Worm (Caenorhabditis elegans): ENCODE measurements around the gene hcp-3.

hcp-3 gene

DNA sequence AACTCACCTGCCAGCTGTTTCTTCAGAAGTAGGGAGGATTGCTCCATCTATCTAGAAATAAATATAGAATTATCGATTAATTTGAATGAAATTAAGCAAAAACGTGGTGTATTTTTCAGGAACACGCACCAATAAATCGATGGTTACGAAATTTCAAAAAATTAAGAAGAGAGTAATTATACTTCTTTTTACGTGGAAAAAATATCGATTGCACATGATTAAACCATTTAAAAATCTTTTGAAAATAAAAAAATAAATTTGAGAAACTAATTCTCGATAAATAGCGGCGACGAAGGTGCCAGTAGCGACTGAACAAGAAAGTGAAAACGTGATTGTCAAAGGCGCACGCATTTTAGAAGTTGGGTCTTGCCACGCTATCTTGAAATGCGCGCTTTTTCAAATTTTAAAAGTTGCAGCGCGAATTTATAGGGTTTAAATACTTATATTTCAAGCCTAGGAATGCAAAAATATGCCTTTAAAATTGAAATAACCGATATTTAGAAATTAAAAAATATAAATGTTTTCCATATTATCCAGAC is 14.9 kb upstream of the hcp-3 start, which contains the start of gene ubc-7 (continued):
- TF ChIP-seq ztf-11 (tag; optimal IDR thresholded peaks at IDR 0.05) (no peak), F10B5.3 (tag; optimal IDR thresholded peaks at IDR 0.05) (no peak), daf-12 (tag; optimal IDR thresholded peaks at IDR 0.05) (no peak), T20F7.1 (GFP tag; optimal IDR thresholded peaks at IDR 0.05) (peak; percentile 65), set-16 (GFP tag; IDR thresholded peaks at IDR 0.05) (no peak), nhr-11 (tag; optimal IDR thresholded peaks at IDR 0.05) (peak; percentile 32), mep-1 (tag; optimal IDR thresholded peaks at IDR 0.05) (peak; percentile 85), hlh-30 (tag; optimal IDR thresholded peaks at IDR 0.05; ENCODE audit: insufficient read depth) (peak; percentile 98), ceh-20 (GFP tag; IDR thresholded peaks at IDR 0.05) (no peak)

DNA sequence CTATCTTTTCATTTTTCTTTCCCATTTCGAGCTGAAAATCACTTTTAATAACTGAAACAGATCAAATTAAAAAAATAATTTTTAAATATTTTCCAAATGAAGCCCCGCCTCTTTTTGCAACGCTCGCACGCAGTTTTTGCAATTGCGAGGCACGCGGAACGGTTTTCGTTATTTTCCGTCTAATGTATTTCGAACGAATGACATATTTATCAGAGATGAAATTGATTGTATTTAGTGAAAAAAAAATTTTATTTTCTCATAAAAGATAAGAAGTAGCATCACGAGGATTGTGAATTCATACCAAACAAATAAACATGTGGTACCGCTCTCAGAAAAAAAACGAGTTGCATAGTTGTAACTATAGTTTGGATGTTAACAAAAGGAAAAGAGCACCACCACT is 13.6 kb upstream of the hcp-3 start, which contains the start of gene rpac-19:
Gene rpac-19 (minus strand): TSS at position 31 of the 400 bp plus-strand sequence.
- TF ChIP-seq nhr-11 (tag; optimal IDR thresholded peaks at IDR 0.05) (no peak), nhr-10 (tag; optimal IDR thresholded peaks at IDR 0.05) (peak; percentile 13), ceh-20 (GFP tag; IDR thresholded peaks at IDR 0.05) (0 out of 2 replicates have a peak, but pooled peaks have one; percentile 29), fkh-10 (GFP tag; optimal IDR thresholded peaks at IDR 0.05) (no peak), ceh-62 (tag; optimal IDR thresholded peaks at IDR 0.05) (no peak), dpl-1 (GFP tag; optimal IDR thresholded peaks at IDR 0.05) (peak; percentile 71), F26F4.8 (GFP tag; conservative IDR thresholded peaks at IDR 0.05) (no peak), nhr-28 (tag; optimal IDR thresholded peaks at IDR 0.05) (peak; percentile 20), F49E8.2 (tag; optimal IDR thresholded peaks at IDR 0.05; ENCODE audit: borderline replicate concordance) (peak; percentile 70), ces-1 (GFP tag; optimal IDR thresholded peaks at IDR 0.05) (no peak), hlh-11 (tag; optimal IDR thresholded peaks at IDR 0.05) (no peak), skn-1 (tag; optimal IDR thresholded peaks at IDR 0.05) (no peak), lin-1 (GFP tag; IDR thresholded peaks at IDR 0.05) (peak; percentile 31; the same call in 1 of the 2 replicates), cey-2 (tag; optimal IDR thresholded peaks at IDR 0.05; ENCODE audit: borderline replicate concordance, insufficient read depth) (no peak), mxl-2 (GFP tag; conservative IDR thresholded peaks at IDR 0.05) (no peak), D1046.2 (GFP tag; IDR thresholded peaks at IDR 0.05) (no peak), daf-16 (GFP tag; optimal IDR thresholded peaks at IDR 0.05) (peak; percentile 9 to 56), daf-16 (tag; optimal IDR thresholded peaks at IDR 0.05) (peak; percentile 97), R02D3.7 (tag; optimal IDR thresholded peaks at IDR 0.05) (no peak), lin-38 (GFP tag; IDR thresholded peaks at IDR 0.05) (peak; percentile 85), ctbp-1 (GFP tag; IDR thresholded peaks at IDR 0.05) (peak; percentile 67), madf-5 (GFP tag; IDR thresholded peaks at IDR 0.05) (no peak), mep-1 (tag; optimal IDR thresholded peaks at IDR 0.05) (peak; percentile 75), egl-27 (tag; optimal IDR thresholded peaks at IDR 0.05) (no peak), aly-2 (tag; optimal IDR thresholded peaks at IDR 0.05) (no peak), php-3 (GFP tag; IDR thresholded peaks at IDR 0.05) (peak; percentile 67; the same call in 1 of the 2 replicates), ceh-82 (tag; optimal IDR thresholded peaks at IDR 0.05) (no peak), nhr-102 (tag; optimal IDR thresholded peaks at IDR 0.05) (peak; percentile 80), nhr-76 (tag; optimal IDR thresholded peaks at IDR 0.05) (no peak), rbr-2 (tag; optimal IDR thresholded peaks at IDR 0.05) (peak; percentile 46), snpc-4 (tag; optimal IDR thresholded peaks at IDR 0.05) (no peak), egl-43 (GFP tag; IDR thresholded peaks at IDR 0.05) (0 out of 2 replicates have a peak, but pooled peaks have one; percentile 43), nhr-25 (tag; optimal IDR thresholded peaks at IDR 0.05; ENCODE audit: borderline replicate concordance, insufficient read depth) (no peak), T26A8.4 (GFP tag; IDR thresholded peaks at IDR 0.05) (peak; percentile 82), mdt-29 (GFP tag; IDR thresholded peaks at IDR 0.05) (peak; percentile 72; the same call in 1 of the 2 replicates), arid-1 (GFP tag; conservative IDR thresholded peaks at IDR 0.05) (peak; percentile 58; the same call in 1 of the 2 replicates), zip-2 (tag; optimal IDR thresholded peaks at IDR 0.05) (peak; percentile 54), mxl-3 (GFP tag; optimal IDR thresholded peaks at IDR 0.05) (no peak), Y75B8A.6 (GFP tag; IDR thresholded peaks at IDR 0.05) (no peak), ZK337.2 (GFP tag; IDR thresholded peaks at IDR 0.05) (no peak), zfp-3 (GFP tag; conservative IDR thresholded peaks at IDR 0.05) (peak; percentile 73; the same call in 1 of the 2 replicates), nhr-6 (tag; optimal IDR thresholded peaks at IDR 0.05) (peak; percentile 81), lim-7 (GFP tag; IDR thresholded peaks at IDR 0.05) (no peak)
